Worm (Caenorhabditis elegans): ENCODE results near the gene C28H8.7.

DNA sequence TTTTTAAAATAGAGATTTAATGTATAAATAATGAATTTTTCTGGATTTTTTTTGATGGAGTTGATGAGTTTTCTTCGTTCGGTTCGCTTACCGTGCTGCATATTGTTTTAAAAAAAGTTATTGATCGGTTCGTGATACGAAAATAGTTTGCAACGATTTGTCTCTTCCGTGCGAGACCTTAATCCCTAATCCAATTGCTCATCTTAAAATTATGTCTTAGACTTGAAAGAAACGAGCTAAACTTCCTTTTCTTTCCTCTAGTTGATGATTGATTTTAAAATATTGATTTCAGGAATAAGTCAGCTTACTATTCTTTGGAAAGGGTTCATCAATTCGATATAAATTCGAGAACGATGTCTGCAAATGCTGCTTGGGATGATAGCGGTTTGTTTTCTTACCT lies 21.6 kb upstream of the C28H8.7 start, which contains the start of gene C28H8.3:
- no peak for TF ChIP-seq snpc-4 (tag; optimal IDR thresholded peaks at IDR 0.05)
- TF ChIP-seq lin-13 (tag; optimal IDR thresholded peaks at IDR 0.05) = no peak
- no peak for TF ChIP-seq nhr-12 (tag; optimal IDR thresholded peaks at IDR 0.05)
- no peak for TF ChIP-seq pha-4 (tag; optimal IDR thresholded peaks at IDR 0.05)
- no peak for TF ChIP-seq ceh-39 (tag; optimal IDR thresholded peaks at IDR 0.05)
- TF ChIP-seq drap-1 (GFP tag; optimal IDR thresholded peaks at IDR 0.05) = no peak
- no peak for TF ChIP-seq nhr-237 (tag; optimal IDR thresholded peaks at IDR 0.05)
- TF ChIP-seq unc-62 (GFP tag; optimal IDR thresholded peaks at IDR 0.05) = no peak
- no peak for TF ChIP-seq elt-3 (tag; optimal IDR thresholded peaks at IDR 0.05)
- no peak for TF ChIP-seq sptf-1 (tag; optimal IDR thresholded peaks at IDR 0.05)
- TF ChIP-seq ces-1 (GFP tag; optimal IDR thresholded peaks at IDR 0.05) = no peak
- TF ChIP-seq lsy-2 (tag; optimal IDR thresholded peaks at IDR 0.05) = no peak
- TF ChIP-seq mep-1 (tag; optimal IDR thresholded peaks at IDR 0.05) = no peak
- TF ChIP-seq ztf-11 (tag; optimal IDR thresholded peaks at IDR 0.05) = no peak
